Fruit fly (Drosophila melanogaster) S2 (cell line): ENCODE data around the gene Rim.

Source experiments
- CG8478 ChIP-seq: fragments of >200 bp; optimal IDR thresholded peaks from 2 replicates; lab custom pipeline; 2018
- CTCF ChIP-seq, 2 experiments: fragments of >200 bp; optimal IDR thresholded peaks; 2 replicates each; lab custom pipeline; 2018

DNA sequence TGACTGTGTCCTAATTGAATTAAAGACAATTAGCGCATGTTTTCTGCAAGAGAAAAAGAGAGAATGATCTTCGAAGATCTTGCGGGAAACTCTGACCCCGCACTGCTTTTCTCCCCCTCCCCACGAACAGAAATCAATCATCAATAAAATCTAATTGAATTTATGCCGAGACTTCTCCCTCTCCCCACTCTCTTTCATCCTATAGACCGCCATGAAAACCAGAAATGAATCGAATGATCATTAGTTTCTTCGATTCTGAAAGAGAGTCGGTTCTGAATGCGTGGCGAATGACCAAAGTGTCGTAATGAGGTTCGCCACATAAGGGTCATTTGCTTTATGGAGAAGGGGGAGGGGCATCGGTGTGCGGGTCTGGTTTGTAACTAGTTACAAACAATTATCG, 34.0 kb upstream of the Rim start:
- TF ChIP-seq CG8478 (lab: Kevin White, UChicago), result no peak
- no peak for TF ChIP-seq CTCF (optimal IDR thresholded peaks at IDR 0.05; lab: Kevin White, UChicago)
